Fruit fly (Drosophila melanogaster): ENCODE results near the gene Slc25A46b.

dm6 chr2L:18146618-18147099, 50.3 kb downstream of the Slc25A46b start:
- TF ChIP-seq CTCF (optimal IDR thresholded peaks at IDR 0.05): no peak
- no peak for TF ChIP-seq CG8478 (optimal IDR thresholded peaks at IDR 0.05)

Measured in S2 (cell line).